Worm (Caenorhabditis elegans): Measurements from ENCODE around the gene fbxb-98.
"Not testable (repeated sequence)": the region's sequence is repeated elsewhere in the genome, so short reads cannot be mapped to it uniquely, and the experiment has no call there.

fbxb-98 gene

ce11 chrII:1819944-1820570 is 42.4 kb upstream of the fbxb-98 start, which contains the start of gene fbxc-19 (continued):
- TF ChIP-seq unc-62 (GFP tag; optimal IDR thresholded peaks at IDR 0.05) (no peak), R02D3.7 (tag; optimal IDR thresholded peaks at IDR 0.05) (no peak)

ce11 chrII:1820774-1821173 is 41.7 kb upstream of the fbxb-98 start, which contains the start of gene fbxa-3:
TSS of gene fbxa-3 (minus strand) at chrII:1820874.
- TF ChIP-seq nhr-23 (tag; optimal IDR thresholded peaks at IDR 0.05) (no peak), nhr-129 (tag; optimal IDR thresholded peaks at IDR 0.05) (no peak), blmp-1 (tag; optimal IDR thresholded peaks at IDR 0.05; ENCODE audit: insufficient read depth) (no peak), C34F6.9 (tag; optimal IDR thresholded peaks at IDR 0.05) (no peak), nhr-77 (tag; optimal IDR thresholded peaks at IDR 0.05) (no peak), nhr-6 (tag; optimal IDR thresholded peaks at IDR 0.05) (no peak), unc-39 (tag; optimal IDR thresholded peaks at IDR 0.05) (no peak), nhr-10 (tag; optimal IDR thresholded peaks at IDR 0.05) (no peak), dmd-4 (tag; optimal IDR thresholded peaks at IDR 0.05) (no peak), ztf-11 (tag; optimal IDR thresholded peaks at IDR 0.05) (no peak)

ce11 chrII:1824329-1824728 is 38.1 kb upstream of the fbxb-98 start, which contains the start of gene math-41:
TSS of gene math-41 (plus strand) at chrII:1824629.
- not testable (repeated sequence) for TF ChIP-seq alr-1, sem-4, ZK546.5 (tag; optimal IDR thresholded peaks at IDR 0.05)

- no peak for TF ChIP-seq sma-3 (GFP tag; optimal IDR thresholded peaks at IDR 0.05)
- no peak for TF ChIP-seq nhr-12 (tag; optimal IDR thresholded peaks at IDR 0.05)
- no peak for TF ChIP-seq blmp-1 (tag; optimal IDR thresholded peaks at IDR 0.05; ENCODE audit: insufficient read depth)
- peak; percentile 80 for TF ChIP-seq fos-1 (tag; optimal IDR thresholded peaks at IDR 0.05)
Measured at ce11 chrII:1830182-1830682, 32.2 kb upstream of the fbxb-98 start, which contains the start of gene math-40. TSS of gene math-40 (plus strand) at chrII:1830632.

ce11 chrII:1831883-1832388 is 30.5 kb upstream of the fbxb-98 start, which contains the start of gene math-39:
TSS of gene math-39 (plus strand) at chrII:1832338.
- no peak for TF ChIP-seq unc-55 (GFP tag; optimal IDR thresholded peaks at IDR 0.05)
- peak; percentile 73 for TF ChIP-seq fos-1 (tag; optimal IDR thresholded peaks at IDR 0.05)

- TF ChIP-seq ztf-11 (tag; optimal IDR thresholded peaks at IDR 0.05), result no peak
- TF ChIP-seq nhr-10 (tag; optimal IDR thresholded peaks at IDR 0.05), result no peak
- TF ChIP-seq Y55F3AM.14 (GFP tag; optimal IDR thresholded peaks at IDR 0.05), result no peak
- no peak for TF ChIP-seq mab-5 (tag; optimal IDR thresholded peaks at IDR 0.05)
- no peak for TF ChIP-seq aly-2 (tag; optimal IDR thresholded peaks at IDR 0.05)
Measured at ce11 chrII:1836204-1836603, 26.2 kb upstream of the fbxb-98 start, which contains the start of gene T08E11.1. TSS of gene T08E11.1 (plus strand) at chrII:1836504.

- no peak for TF ChIP-seq R02D3.7 (tag; optimal IDR thresholded peaks at IDR 0.05)
- TF ChIP-seq sma-9 (GFP tag; optimal IDR thresholded peaks at IDR 0.05), result peak; percentile 36
- TF ChIP-seq sma-9 (tag; optimal IDR thresholded peaks at IDR 0.05), result no peak
- TF ChIP-seq fos-1 (tag; optimal IDR thresholded peaks at IDR 0.05), result peak; percentile 80
- TF ChIP-seq nhr-21 (tag; optimal IDR thresholded peaks at IDR 0.05), result no peak
- no peak for TF ChIP-seq alr-1 (tag; optimal IDR thresholded peaks at IDR 0.05)
- no peak for TF ChIP-seq mab-5 (tag; optimal IDR thresholded peaks at IDR 0.05)
- no peak for TF ChIP-seq elt-3 (tag; optimal IDR thresholded peaks at IDR 0.05)
- no peak for TF ChIP-seq ztf-4 (tag; optimal IDR thresholded peaks at IDR 0.05)
- no peak for TF ChIP-seq ztf-1 (GFP tag; conservative IDR thresholded peaks at IDR 0.05)
- no peak for TF ChIP-seq nhr-10 (tag; optimal IDR thresholded peaks at IDR 0.05)
- no peak for TF ChIP-seq unc-62 (GFP tag; optimal IDR thresholded peaks at IDR 0.05)
- peak; percentile 65 for TF ChIP-seq skn-1 (tag; optimal IDR thresholded peaks at IDR 0.05)
- no peak for TF ChIP-seq lin-11 (tag; optimal IDR thresholded peaks at IDR 0.05)
- no peak for TF ChIP-seq nhr-11 (tag; optimal IDR thresholded peaks at IDR 0.05)
- no peak for TF ChIP-seq zag-1 (tag; optimal IDR thresholded peaks at IDR 0.05)
- TF ChIP-seq crh-2 (tag; optimal IDR thresholded peaks at IDR 0.05), result peak; percentile 36
Measured at ce11 chrII:1842894-1843293, 19.5 kb upstream of the fbxb-98 start, which contains the start of the genes C52E2.5 and C52E2.4. TSS of gene C52E2.5 (minus strand) at chrII:1842936. TSS of gene C52E2.4 (plus strand) at chrII:1843145.
